Worm (Caenorhabditis elegans) whole organism, late embryonic: ENCODE measurements around the gene lact-2.

Experiments
- F13H6.1 ChIP-seq: sonication (generic microtip); optimal IDR thresholded peaks from 2 replicates; lab custom pipeline; 2016; ENCODE audit warnings: missing genetic modification characterization, missing compliant biosample characterization
- ceh-34 ChIP-seq: sonication (generic microtip); optimal IDR thresholded peaks from 2 replicates; lab custom pipeline; 2016; ENCODE audit warnings: mild to moderate bottlenecking, missing genetic modification characterization, missing compliant biosample characterization
- dmd-4 ChIP-seq: sonication (generic microtip); optimal IDR thresholded peaks from 2 replicates; lab custom pipeline; 2016; ENCODE audit warnings: borderline replicate concordance, missing genetic modification characterization, missing compliant biosample characterization
- sdc-2 ChIP-seq: sonication (generic microtip); optimal IDR thresholded peaks from 2 replicates; lab custom pipeline; 2016; ENCODE audit warnings: missing genotype, missing genetic modification characterization, missing compliant biosample characterization
- sox-4 ChIP-seq: sonication (generic microtip); optimal IDR thresholded peaks from 2 replicates; lab custom pipeline; 2017; ENCODE audit warnings: mild to moderate bottlenecking, missing genetic modification characterization, inconsistent platforms, missing compliant biosample characterization
- unc-3 ChIP-seq, 2 experiments: fragments of 200-800 bp in 1 of 2; sonication (Bioruptor generic) in 1 of 2; sonication (generic microtip) in 1 of 2; conservative IDR thresholded peaks in 1 of 2; optimal IDR thresholded peaks in 1 of 2; 2 replicates each; pipeline versions ENCODE4 v1.3.6 to Lab custom; 2016 to 2022; ENCODE audit warnings: missing compliant biosample characterization in 2 of 2, missing genetic modification characterization in 2 of 2, missing genetic modification reagents in 1 of 2

ce11 chrII:10065472-10065871, 29.2 kb upstream of the lact-2 start:
- TF ChIP-seq dmd-4 (tag; lab: Kevin White, UChicago) (no peak), unc-3 (GFP tag; conservative IDR thresholded peaks at IDR 0.05; lab: Robert Waterston, UW) (no peak), unc-3 (tag; optimal IDR thresholded peaks at IDR 0.05; lab: Kevin White, UChicago) (no peak), ceh-34 (tag; lab: Kevin White, UChicago) (no peak), sdc-2 (tag; lab: Kevin White, UChicago) (no peak), sox-4 (tag; lab: Kevin White, UChicago) (no peak), F13H6.1 (no peak)
